Worm (Caenorhabditis elegans) whole organism, early embryonic: ENCODE results near the gene hmg-4.

Source experiments
- F13C5.2 ChIP-seq: sonication (generic microtip); optimal IDR thresholded peaks from 2 replicates; lab custom pipeline; 2017; ENCODE audit warnings: mild to moderate bottlenecking, missing genetic modification characterization, inconsistent platforms, missing compliant biosample characterization
- ama-1 ChIP-seq: fragments of 150-350 bp; optimal IDR thresholded peaks from 2 replicates; lab custom pipeline; 2014
- ceh-13 ChIP-seq: fragments of 200-800 bp; sonication (Bioruptor generic); optimal IDR thresholded peaks from 2 replicates; lab custom pipeline; 2018; ENCODE audit warnings: mild to moderate bottlenecking, missing genetic modification characterization, missing compliant biosample characterization
- ets-7 ChIP-seq: sonication (generic microtip); optimal IDR thresholded peaks from 2 replicates; lab custom pipeline; 2016; ENCODE audit warnings: missing genotype, missing genetic modification characterization, missing compliant biosample characterization
- flt-1 ChIP-seq: fragments of 200-800 bp; sonication (Bioruptor generic); IDR thresholded peaks from 2 replicates; pipeline ENCODE4 v1.3.6; 2022; ENCODE audit warnings: missing genetic modification characterization, missing compliant biosample characterization
- hnd-1 ChIP-seq: sonication (generic microtip); optimal IDR thresholded peaks from 2 replicates; lab custom pipeline; 2016; ENCODE audit warnings: missing genetic modification characterization, missing compliant biosample characterization
- pes-1 ChIP-seq: fragments of 200-800 bp; sonication (Bioruptor generic); IDR thresholded peaks from 2 replicates; pipeline ENCODE4 v1.3.6; 2022; ENCODE audit warnings: missing genetic modification reagents, missing genetic modification characterization, missing compliant biosample characterization
- scrt-1 ChIP-seq: fragments of 200-800 bp; sonication (Bioruptor generic); IDR thresholded peaks from 2 replicates; pipeline ENCODE4 v1.3.6; 2022; ENCODE audit warnings: missing genetic modification characterization, missing compliant biosample characterization
- sea-1 ChIP-seq: fragments of 200-800 bp; sonication (Bioruptor generic); conservative IDR thresholded peaks from 2 replicates; pipeline ENCODE4 v1.3.6; 2022; ENCODE audit warnings: missing genetic modification characterization, missing compliant biosample characterization

DNA sequence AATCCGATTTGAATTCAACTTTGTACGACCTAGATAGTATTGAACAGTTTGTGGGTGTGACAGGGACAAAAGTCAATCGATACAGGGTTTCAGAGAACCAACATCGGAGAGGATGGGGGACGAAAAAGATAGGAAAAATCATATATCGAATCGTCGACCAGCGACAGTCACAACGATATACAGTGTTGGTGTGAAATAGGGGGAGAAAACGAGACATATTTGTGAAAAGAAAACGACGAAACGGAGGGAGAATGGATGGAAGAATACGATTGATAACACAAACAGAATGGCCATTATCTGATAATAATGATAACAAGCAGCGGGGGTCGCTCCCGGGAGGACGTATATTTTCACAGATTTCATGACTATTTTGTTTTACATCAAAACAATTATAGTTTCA is 6.0 kb downstream of the hmg-4 start:
- TF ChIP-seq hnd-1: no peak
- no peak for TF ChIP-seq ama-1 (lab: Kevin White, UChicago)
- no peak for TF ChIP-seq flt-1
- TF ChIP-seq pes-1 (GFP tag; lab: Robert Waterston, UW): no peak
- TF ChIP-seq F13C5.2 (tag; lab: Kevin White, UChicago): no peak
- no peak for TF ChIP-seq ets-7 (tag; lab: Kevin White, UChicago)
- no peak for TF ChIP-seq ceh-13 (GFP tag; lab: Kevin White, UChicago)
- TF ChIP-seq scrt-1 (GFP tag; lab: Robert Waterston, UW): no peak
- no peak for TF ChIP-seq sea-1 (GFP tag; lab: Robert Waterston, UW)
